Fruit fly (Drosophila melanogaster): ENCODE measurements around the gene CG43165.

DNA sequence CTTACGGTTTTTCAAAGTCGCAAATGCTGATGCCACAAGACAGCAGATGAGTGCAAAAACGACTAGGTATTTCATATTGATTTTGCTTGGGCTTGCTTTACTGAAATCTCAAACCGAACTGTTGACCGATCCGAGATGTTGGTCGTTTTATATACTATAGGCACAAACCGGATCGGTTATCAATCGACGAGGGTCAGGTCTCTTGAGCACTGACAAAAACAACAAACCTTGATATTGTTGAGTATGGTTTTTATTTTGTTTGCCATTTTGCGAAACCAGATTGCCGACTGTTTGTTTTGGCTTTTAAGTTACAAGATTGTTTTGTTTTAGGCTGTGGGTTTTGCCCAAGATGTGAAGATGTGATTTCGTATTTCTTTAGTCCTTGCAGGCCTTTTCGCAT, 2.4 kb downstream of the CG43165 start, which contains the start of gene CG16704:
- TF ChIP-seq psq (optimal IDR thresholded peaks at IDR 0.05), result no peak
- TF ChIP-seq Sin3A (optimal IDR thresholded peaks at IDR 0.05), result no peak
- TF ChIP-seq Myc (optimal IDR thresholded peaks at IDR 0.05), result no peak
- TF ChIP-seq insv (optimal IDR thresholded peaks at IDR 0.05), result no peak
